Fruit fly (Drosophila melanogaster) whole organism, prepupa: ENCODE data around the gene Ost48.

Experiments used
- Blimp-1 ChIP-seq: fragments of 200-800 bp; sonication (Bioruptor generic); optimal IDR thresholded peaks from 3 replicates; lab custom pipeline; 2017; ENCODE audit warnings: missing biosample characterization, missing genetic modification characterization, mild to moderate bottlenecking, moderate library complexity, missing genetic modification reagents
- CG10631 ChIP-seq: fragments of 200-800 bp; sonication (Bioruptor generic); optimal IDR thresholded peaks from 2 replicates; lab custom pipeline; 2016; ENCODE audit warnings: missing biosample characterization, missing genetic modification characterization
- CG11762 ChIP-seq: fragments of 200-800 bp; sonication (Bioruptor generic); optimal IDR thresholded peaks from 3 replicates; lab custom pipeline; 2016; ENCODE audit warnings: missing biosample characterization, missing genetic modification characterization; ENCODE audit not compliant: insufficient read depth
- CG15336 ChIP-seq: fragments of 200-800 bp; sonication (Bioruptor generic); IDR thresholded peaks from 2 replicates; pipeline ENCODE4 v1.3.6; 2022; ENCODE audit warnings: missing biosample characterization, missing genetic modification characterization
- CG16779 ChIP-seq: fragments of 200-800 bp; sonication (Bioruptor generic); optimal IDR thresholded peaks from 3 replicates; lab custom pipeline; 2017; ENCODE audit warnings: missing biosample characterization, mild to moderate bottlenecking, missing genetic modification characterization
- CG3032 ChIP-seq: fragments of 200-800 bp; optimal IDR thresholded peaks from 2 replicates; lab custom pipeline; 2019; ENCODE audit warnings: missing biosample characterization, mild to moderate bottlenecking, missing genetic modification characterization, moderate library complexity
- CG34406 ChIP-seq: fragments of 200-800 bp; sonication (Bioruptor generic); optimal IDR thresholded peaks from 3 replicates; lab custom pipeline; 2016; ENCODE audit warnings: missing biosample characterization, missing genetic modification characterization
- CG4318 ChIP-seq: fragments of 200-800 bp; sonication (Bioruptor generic); optimal IDR thresholded peaks from 3 replicates; lab custom pipeline; 2017; ENCODE audit warnings: missing biosample characterization, mild to moderate bottlenecking, missing genetic modification characterization
- CG6163 ChIP-seq: fragments of 200-800 bp; sonication (Bioruptor generic); IDR thresholded peaks from 3 replicates; pipeline ENCODE4 v1.3.6; 2022; ENCODE audit warnings: missing biosample characterization, missing genetic modification characterization
- CG6276 ChIP-seq: fragments of 200-800 bp; sonication (Bioruptor generic); optimal IDR thresholded peaks from 2 replicates; lab custom pipeline; 2017; ENCODE audit warnings: missing biosample characterization, mild to moderate bottlenecking, missing genetic modification characterization
- CG6792 ChIP-seq: fragments of 200-800 bp; sonication (Bioruptor generic); optimal IDR thresholded peaks from 3 replicates; lab custom pipeline; 2016; ENCODE audit warnings: missing biosample characterization, missing genetic modification characterization
- CG6808 ChIP-seq: fragments of 200-800 bp; sonication (Bioruptor generic); optimal IDR thresholded peaks from 3 replicates; lab custom pipeline; 2017; ENCODE audit warnings: missing biosample characterization, missing genetic modification characterization, mild to moderate bottlenecking, moderate library complexity, missing genetic modification reagents
- CG6854 ChIP-seq: fragments of 200-800 bp; sonication (Bioruptor generic); optimal IDR thresholded peaks from 2 replicates; lab custom pipeline; 2017; ENCODE audit warnings: missing biosample characterization, mild to moderate bottlenecking, missing genetic modification characterization
- CG8119 ChIP-seq: fragments of 200-800 bp; sonication (Bioruptor generic); IDR thresholded peaks from 3 replicates; pipeline ENCODE4 v1.3.6; 2022; ENCODE audit warnings: missing biosample characterization, missing genetic modification characterization
- CG8319 ChIP-seq: fragments of 200-800 bp; sonication (Bioruptor generic); optimal IDR thresholded peaks from 3 replicates; lab custom pipeline; 2016; ENCODE audit warnings: missing biosample characterization, missing genetic modification characterization
- CG8632 ChIP-seq: fragments of 200-800 bp; sonication (Bioruptor generic); optimal IDR thresholded peaks from 3 replicates; lab custom pipeline; 2016; ENCODE audit warnings: missing biosample characterization, missing genetic modification characterization
- CG9139 ChIP-seq: fragments of 200-800 bp; sonication (Bioruptor generic); optimal IDR thresholded peaks from 3 replicates; lab custom pipeline; 2017; ENCODE audit warnings: missing biosample characterization, mild to moderate bottlenecking, missing genetic modification characterization
- Eip75B ChIP-seq: fragments of 200-800 bp; sonication (Bioruptor generic); optimal IDR thresholded peaks from 3 replicates; lab custom pipeline; 2016; ENCODE audit warnings: missing biosample characterization, missing genetic modification characterization
- Eip78C ChIP-seq: fragments of 200-800 bp; sonication (Bioruptor generic); peaks from one replicate; lab custom pipeline; 2016; ENCODE audit warnings: missing biosample characterization, missing genetic modification characterization
- Eip93F ChIP-seq: fragments of 200-800 bp; sonication (Bioruptor generic); optimal IDR thresholded peaks from 2 replicates; lab custom pipeline; 2016; ENCODE audit warnings: missing biosample characterization, mild to moderate bottlenecking, missing genetic modification characterization
- Ets21C ChIP-seq: fragments of 200-800 bp; sonication (Bioruptor generic); optimal IDR thresholded peaks from 3 replicates; lab custom pipeline; 2016; ENCODE audit warnings: missing biosample characterization, missing genetic modification characterization
- Ets96B ChIP-seq: fragments of 200-800 bp; optimal IDR thresholded peaks from 2 replicates; lab custom pipeline; 2019; ENCODE audit warnings: missing biosample characterization, mild to moderate bottlenecking, missing genetic modification characterization, moderate library complexity
- Gug ChIP-seq: fragments of 200-800 bp; sonication (Bioruptor generic); IDR thresholded peaks from 2 replicates; pipeline ENCODE4 v1.3.6; 2022; ENCODE audit warnings: missing biosample characterization, missing genetic modification characterization
- Hr39 ChIP-seq: fragments of 200-800 bp; sonication (Bioruptor generic); optimal IDR thresholded peaks from 2 replicates; lab custom pipeline; 2016; ENCODE audit warnings: missing biosample characterization, missing genetic modification characterization
- Hr4 ChIP-seq: fragments of 200-800 bp; sonication (Bioruptor generic); optimal IDR thresholded peaks from 3 replicates; lab custom pipeline; 2016; ENCODE audit warnings: missing biosample characterization, missing genetic modification characterization
- Lpt ChIP-seq: fragments of 200-800 bp; sonication (Bioruptor generic); optimal IDR thresholded peaks from 3 replicates; lab custom pipeline; 2016; ENCODE audit warnings: missing biosample characterization, missing genetic modification characterization
- Met ChIP-seq: fragments of 200-800 bp; sonication (Bioruptor generic); optimal IDR thresholded peaks from 3 replicates; lab custom pipeline; 2016; ENCODE audit warnings: missing biosample characterization, missing genetic modification characterization
- OdsH ChIP-seq: fragments of 200-800 bp; sonication (Bioruptor generic); optimal IDR thresholded peaks from 3 replicates; lab custom pipeline; 2016; ENCODE audit warnings: missing biosample characterization, missing genetic modification characterization
- Sox14 ChIP-seq: fragments of 200-800 bp; sonication (Bioruptor generic); optimal IDR thresholded peaks from 3 replicates; lab custom pipeline; 2016; ENCODE audit warnings: missing biosample characterization, missing genetic modification characterization
- Sox15 ChIP-seq: fragments of 200-800 bp; sonication (Bioruptor generic); optimal IDR thresholded peaks from 3 replicates; lab custom pipeline; 2016; ENCODE audit warnings: missing biosample characterization, missing genetic modification characterization
- achi ChIP-seq: fragments of 200-800 bp; sonication (Bioruptor generic); optimal IDR thresholded peaks from 3 replicates; lab custom pipeline; 2016; ENCODE audit warnings: missing biosample characterization, missing genetic modification characterization
- cyc ChIP-seq: fragments of 200-800 bp; sonication (Bioruptor generic); optimal IDR thresholded peaks from 3 replicates; lab custom pipeline; 2016; ENCODE audit warnings: missing biosample characterization, missing genetic modification characterization
- dsx ChIP-seq: fragments of 200-800 bp; optimal IDR thresholded peaks from 3 replicates; lab custom pipeline; 2019; ENCODE audit warnings: missing biosample characterization, mild to moderate bottlenecking, missing genetic modification characterization, moderate library complexity; ENCODE audit not compliant: poor library complexity, severe bottlenecking
- eg ChIP-seq: fragments of 200-800 bp; sonication (Bioruptor generic); IDR thresholded peaks from 3 replicates; pipeline ENCODE4 v1.3.6; 2022; ENCODE audit warnings: missing biosample characterization, missing genetic modification characterization
- esn ChIP-seq: fragments of 200-800 bp; sonication (Bioruptor generic); optimal IDR thresholded peaks from 2 replicates; lab custom pipeline; 2016; ENCODE audit warnings: missing biosample characterization, mild to moderate bottlenecking, missing genetic modification characterization, moderate library complexity
- fd59A ChIP-seq: fragments of 200-800 bp; sonication (Bioruptor generic); optimal IDR thresholded peaks from 2 replicates; lab custom pipeline; 2017; ENCODE audit warnings: missing biosample characterization, mild to moderate bottlenecking, missing genetic modification characterization, missing genetic modification reagents
- fd85E ChIP-seq: fragments of 200-800 bp; sonication (Bioruptor generic); optimal IDR thresholded peaks from 3 replicates; lab custom pipeline; 2016; ENCODE audit warnings: missing biosample characterization, missing genetic modification characterization
- net ChIP-seq: fragments of 200-800 bp; sonication (Bioruptor generic); optimal IDR thresholded peaks from 3 replicates; lab custom pipeline; 2016; ENCODE audit warnings: missing biosample characterization, missing genetic modification characterization
- salr ChIP-seq, 2 experiments: fragments of 200-800 bp; sonication (Bioruptor generic); optimal IDR thresholded peaks; 3 replicates each; lab custom pipeline; 2016 to 2018; ENCODE audit warnings: missing biosample characterization in 2 of 2, missing genetic modification characterization in 2 of 2, mild to moderate bottlenecking in 1 of 2
- spab ChIP-seq: fragments of 200-800 bp; sonication (Bioruptor generic); optimal IDR thresholded peaks from 2 replicates; lab custom pipeline; 2017; ENCODE audit warnings: missing biosample characterization, mild to moderate bottlenecking, missing genetic modification characterization, missing genetic modification reagents
- ss ChIP-seq, 2 experiments: fragments of 200-800 bp; sonication (Bioruptor generic); optimal IDR thresholded peaks; 2 replicates in 1 of 2; 3 replicates in 1 of 2; lab custom pipeline; 2017 to 2018; ENCODE audit warnings: mild to moderate bottlenecking in 2 of 2, missing biosample characterization in 2 of 2, missing genetic modification characterization in 2 of 2, moderate library complexity in 1 of 2
- vri ChIP-seq: fragments of 200-800 bp; sonication (Bioruptor generic); optimal IDR thresholded peaks from 3 replicates; lab custom pipeline; 2016; ENCODE audit warnings: missing biosample characterization, mild to moderate bottlenecking, missing genetic modification characterization

Gene Ost48

dm6 chrX:9164510-9165506 lies 6.5 kb upstream of the Ost48 start:
- TF ChIP-seq achi (GFP tag; lab: Kevin White, UChicago) (no peak), net (GFP tag; lab: Kevin White, UChicago) (no peak), ss (GFP tag; optimal IDR thresholded peaks at IDR 0.05; lab: Kevin White, UChicago) (no peak), CG11762 (GFP tag; lab: Kevin White, UChicago) (no peak), Hr39 (no peak), CG4318 (GFP tag; lab: Kevin White, UChicago) (no peak), eg (GFP tag; lab: Robert Waterston, UW) (peak; percentile 8; the same call in 1 of the 3 replicates), CG8319 (GFP tag; lab: Kevin White, UChicago) (no peak)

- peak; percentile 41 for TF ChIP-seq CG9139 (GFP tag; lab: Kevin White, UChicago)
- peak; percentile 32; the same call in 1 of the 2 replicates for TF ChIP-seq CG15336 (GFP tag; lab: Robert Waterston, UW)
- TF ChIP-seq dsx (GFP tag; lab: Kevin White, UChicago) = peak; percentile 16
- peak; percentile 21 for TF ChIP-seq Ets96B (tag; lab: Kevin White, UChicago)
- peak; percentile 20 for TF ChIP-seq CG6854 (GFP tag; lab: Kevin White, UChicago)
- TF ChIP-seq salr (GFP tag; optimal IDR thresholded peaks at IDR 0.05; lab: Kevin White, UChicago) = peak in 1 of 2 experiments; percentile 38
- TF ChIP-seq CG6808 (GFP tag; lab: Kevin White, UChicago) = peak; percentile 19
- TF ChIP-seq CG6276 (GFP tag; lab: Kevin White, UChicago) = peak; percentile 64
- no peak for TF ChIP-seq Met (GFP tag; lab: Kevin White, UChicago)
- TF ChIP-seq CG8632 = no peak
- TF ChIP-seq net (GFP tag; lab: Kevin White, UChicago) = peak; percentile 35
- TF ChIP-seq ss (GFP tag; optimal IDR thresholded peaks at IDR 0.05; lab: Kevin White, UChicago) = peak; percentile 45 to 56
- TF ChIP-seq fd59A (GFP tag; lab: Kevin White, UChicago) = peak; percentile 10
- peak; percentile 68 for TF ChIP-seq CG6163
- no peak for TF ChIP-seq CG10631 (GFP tag; lab: Kevin White, UChicago)
- no peak for TF ChIP-seq CG34406 (GFP tag; lab: Kevin White, UChicago)
- TF ChIP-seq CG16779 (tag; lab: Kevin White, UChicago) = peak; percentile 37
- no peak for TF ChIP-seq esn (GFP tag; lab: Kevin White, UChicago)
- no peak for TF ChIP-seq vri
- no peak for TF ChIP-seq Lpt
- TF ChIP-seq eg (GFP tag; lab: Robert Waterston, UW) = peak; percentile 69
- TF ChIP-seq Blimp-1 (GFP tag; lab: Kevin White, UChicago) = peak; percentile 29
- peak; percentile 74 for TF ChIP-seq Eip78C (GFP tag; lab: Kevin White, UChicago)
Observed at dm6 chrX:9163645-9164509, 5.6 kb upstream of the Ost48 start.

- TF ChIP-seq CG6276 (GFP tag; lab: Kevin White, UChicago) = no peak
- TF ChIP-seq salr (GFP tag; optimal IDR thresholded peaks at IDR 0.05; lab: Kevin White, UChicago) = no peak
- TF ChIP-seq Hr39 = no peak
- TF ChIP-seq CG6163 = peak; percentile 55; the same call in 1 of the 3 replicates
- TF ChIP-seq Eip75B = no peak
- TF ChIP-seq CG3032 (tag; lab: Kevin White, UChicago) = no peak
- no peak for TF ChIP-seq Met (GFP tag; lab: Kevin White, UChicago)
- no peak for TF ChIP-seq achi (GFP tag; lab: Kevin White, UChicago)
- no peak for TF ChIP-seq fd59A (GFP tag; lab: Kevin White, UChicago)
- no peak for TF ChIP-seq OdsH (GFP tag; lab: Kevin White, UChicago)
- TF ChIP-seq CG10631 (GFP tag; lab: Kevin White, UChicago) = no peak
- TF ChIP-seq CG8119 = no peak
- TF ChIP-seq Sox15 (GFP tag; lab: Kevin White, UChicago) = no peak
- no peak for TF ChIP-seq Ets21C (GFP tag; lab: Kevin White, UChicago)
- no peak for TF ChIP-seq Gug (GFP tag; lab: Robert Waterston, UW)
- TF ChIP-seq Sox14 = peak; percentile 6
- no peak for TF ChIP-seq Eip93F (GFP tag; lab: Kevin White, UChicago)
- TF ChIP-seq cyc = no peak
- no peak for TF ChIP-seq Blimp-1 (GFP tag; lab: Kevin White, UChicago)
- no peak for TF ChIP-seq CG6792 (GFP tag; lab: Kevin White, UChicago)
- TF ChIP-seq spab (GFP tag; lab: Kevin White, UChicago) = no peak
- no peak for TF ChIP-seq fd85E (GFP tag; lab: Kevin White, UChicago)
- TF ChIP-seq CG15336 (GFP tag; lab: Robert Waterston, UW) = peak; percentile 34; the same call in 1 of the 2 replicates
- no peak for TF ChIP-seq Hr4 (GFP tag; lab: Kevin White, UChicago)
Observed at dm6 chrX:9163110-9163509, 4.8 kb upstream of the Ost48 start, which contains the start of gene mei-P26. TSS of gene mei-P26 (plus strand) at chrX:9163255.
